Worm (Caenorhabditis elegans) whole organism, early embryonic: Measurements from ENCODE around the gene C08F11.13.

Experiments
- B0310.2 ChIP-seq: sonication (generic microtip); optimal IDR thresholded peaks from 2 replicates; lab custom pipeline; 2016; ENCODE audit warnings: mild to moderate bottlenecking, missing genetic modification characterization, missing compliant biosample characterization
- F13C5.2 ChIP-seq: sonication (generic microtip); optimal IDR thresholded peaks from 2 replicates; lab custom pipeline; 2017; ENCODE audit warnings: mild to moderate bottlenecking, missing genetic modification characterization, inconsistent platforms, missing compliant biosample characterization
- aly-1 ChIP-seq: sonication (generic microtip); optimal IDR thresholded peaks from 2 replicates; lab custom pipeline; 2016; ENCODE audit warnings: missing genetic modification characterization, missing compliant biosample characterization
- ama-1 ChIP-seq: fragments of 150-350 bp; optimal IDR thresholded peaks from 2 replicates; lab custom pipeline; 2014
- ceh-13 ChIP-seq: fragments of 200-800 bp; sonication (Bioruptor generic); optimal IDR thresholded peaks from 2 replicates; lab custom pipeline; 2018; ENCODE audit warnings: mild to moderate bottlenecking, missing genetic modification characterization, missing compliant biosample characterization
- ceh-36 ChIP-seq: sonication (generic microtip); optimal IDR thresholded peaks from 2 replicates; lab custom pipeline; 2016; ENCODE audit warnings: missing genetic modification characterization, inconsistent platforms, missing compliant biosample characterization
- ets-7 ChIP-seq: sonication (generic microtip); optimal IDR thresholded peaks from 2 replicates; lab custom pipeline; 2016; ENCODE audit warnings: missing genotype, missing genetic modification characterization, missing compliant biosample characterization
- flt-1 ChIP-seq: fragments of 200-800 bp; sonication (Bioruptor generic); IDR thresholded peaks from 2 replicates; pipeline ENCODE4 v1.3.6; 2022; ENCODE audit warnings: missing genetic modification characterization, missing compliant biosample characterization
- hmbx-1 ChIP-seq: sonication (generic microtip); optimal IDR thresholded peaks from 2 replicates; lab custom pipeline; 2016; ENCODE audit warnings: mild to moderate bottlenecking, missing genetic modification characterization, missing compliant biosample characterization
- hmg-4 ChIP-seq: fragments of 200-800 bp; sonication (Bioruptor generic); optimal IDR thresholded peaks from 2 replicates; lab custom pipeline; 2018; ENCODE audit warnings: mild to moderate bottlenecking, missing genetic modification characterization, missing compliant biosample characterization
- hnd-1 ChIP-seq: sonication (generic microtip); optimal IDR thresholded peaks from 2 replicates; lab custom pipeline; 2016; ENCODE audit warnings: missing genetic modification characterization, missing compliant biosample characterization
- pes-1 ChIP-seq: fragments of 200-800 bp; sonication (Bioruptor generic); IDR thresholded peaks from 2 replicates; pipeline ENCODE4 v1.3.6; 2022; ENCODE audit warnings: missing genetic modification reagents, missing genetic modification characterization, missing compliant biosample characterization
- scrt-1 ChIP-seq: fragments of 200-800 bp; sonication (Bioruptor generic); IDR thresholded peaks from 2 replicates; pipeline ENCODE4 v1.3.6; 2022; ENCODE audit warnings: missing genetic modification characterization, missing compliant biosample characterization
- sea-1 ChIP-seq: fragments of 200-800 bp; sonication (Bioruptor generic); conservative IDR thresholded peaks from 2 replicates; pipeline ENCODE4 v1.3.6; 2022; ENCODE audit warnings: missing genetic modification characterization, missing compliant biosample characterization
- tbx-11 ChIP-seq: fragments of 200-800 bp; sonication (Bioruptor generic); IDR thresholded peaks from 2 replicates; pipeline ENCODE4 v1.3.6; 2022; ENCODE audit warnings: missing genetic modification characterization, missing compliant biosample characterization
- tbx-37 ChIP-seq: fragments of 200-800 bp; sonication (Bioruptor generic); conservative IDR thresholded peaks from 2 replicates; pipeline ENCODE4 v1.3.6; 2022; ENCODE audit warnings: missing genetic modification reagents, missing genetic modification characterization, missing compliant biosample characterization
- tra-4 ChIP-seq: sonication (generic microtip); optimal IDR thresholded peaks from 2 replicates; lab custom pipeline; 2017; ENCODE audit warnings: missing genetic modification characterization, missing compliant biosample characterization

Gene C08F11.13

DNA sequence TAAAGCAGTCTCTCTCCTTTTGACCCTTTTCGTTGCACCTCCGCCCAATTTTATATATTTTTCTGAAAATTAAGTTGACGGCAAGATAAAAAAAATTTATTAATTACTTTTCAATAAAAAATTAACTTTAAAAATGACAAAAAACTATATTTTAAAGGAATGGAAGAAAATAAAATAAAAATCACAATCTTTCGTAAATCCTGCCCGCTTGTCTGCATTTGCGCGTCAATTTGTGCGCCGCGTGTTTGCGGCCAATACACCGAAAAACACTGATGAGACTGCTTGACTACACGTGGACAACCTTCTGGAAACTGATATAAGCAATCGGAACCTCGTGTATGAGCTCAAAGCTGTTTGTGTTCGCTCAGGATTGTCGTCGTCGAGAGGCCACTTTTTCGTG, 27.3 kb upstream of the C08F11.13 start, which contains the start of gene C08F11.7:
Gene C08F11.7, plus strand, starts transcription at position 301 of the 400 bp plus-strand sequence.
- TF ChIP-seq pes-1 (GFP tag; lab: Robert Waterston, UW), result no peak
- no peak for TF ChIP-seq sea-1 (GFP tag; lab: Robert Waterston, UW)
- no peak for TF ChIP-seq flt-1
- no peak for TF ChIP-seq tbx-11 (GFP tag; lab: Robert Waterston, UW)
- TF ChIP-seq ceh-13 (GFP tag; lab: Kevin White, UChicago), result no peak
- TF ChIP-seq ama-1 (lab: Kevin White, UChicago), result no peak

DNA sequence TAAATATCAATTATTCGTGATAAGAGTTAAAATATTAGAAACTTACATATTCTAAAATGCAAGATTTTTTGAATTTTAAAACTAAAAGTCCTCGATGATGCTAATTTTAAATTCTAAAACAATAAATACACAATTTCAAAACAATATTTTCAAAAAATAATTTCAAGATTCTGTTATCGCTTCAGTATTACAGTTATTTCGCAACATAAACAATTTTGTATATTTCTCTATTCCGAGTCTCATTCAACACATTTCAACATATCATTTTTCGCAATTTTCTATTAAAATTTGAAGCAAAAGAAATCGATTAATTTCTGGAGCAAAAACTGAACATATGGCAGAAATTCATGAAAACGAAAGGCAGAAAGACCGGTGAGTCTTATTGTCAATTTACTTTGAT, 23.5 kb upstream of the C08F11.13 start, which contains the start of gene fbxa-98:
Gene fbxa-98, plus strand, starts transcription at position 243 of the 400 bp plus-strand sequence.
- TF ChIP-seq scrt-1 (GFP tag; lab: Robert Waterston, UW) (no peak), aly-1 (no peak), ama-1 (lab: Kevin White, UChicago) (no peak), ceh-13 (GFP tag; lab: Kevin White, UChicago) (no peak), ets-7 (tag; lab: Kevin White, UChicago) (no peak), F13C5.2 (no peak), hnd-1 (no peak), hmbx-1 (tag; lab: Kevin White, UChicago) (no peak), tra-4 (tag; lab: Kevin White, UChicago) (no peak), flt-1 (no peak), sea-1 (GFP tag; lab: Robert Waterston, UW) (no peak), ceh-36 (tag; lab: Kevin White, UChicago) (no peak)

ce11 chrIV:13632613-13633012, 22.9 kb upstream of the C08F11.13 start:
- no peak for TF ChIP-seq B0310.2 (tag; lab: Kevin White, UChicago)
- no peak for TF ChIP-seq tbx-11 (GFP tag; lab: Robert Waterston, UW)
- no peak for TF ChIP-seq ceh-36 (tag; lab: Kevin White, UChicago)
- no peak for TF ChIP-seq hmbx-1 (tag; lab: Kevin White, UChicago)
- TF ChIP-seq sea-1 (GFP tag; lab: Robert Waterston, UW), result no peak
- TF ChIP-seq flt-1, result no peak
- TF ChIP-seq tra-4 (tag; lab: Kevin White, UChicago), result no peak

DNA sequence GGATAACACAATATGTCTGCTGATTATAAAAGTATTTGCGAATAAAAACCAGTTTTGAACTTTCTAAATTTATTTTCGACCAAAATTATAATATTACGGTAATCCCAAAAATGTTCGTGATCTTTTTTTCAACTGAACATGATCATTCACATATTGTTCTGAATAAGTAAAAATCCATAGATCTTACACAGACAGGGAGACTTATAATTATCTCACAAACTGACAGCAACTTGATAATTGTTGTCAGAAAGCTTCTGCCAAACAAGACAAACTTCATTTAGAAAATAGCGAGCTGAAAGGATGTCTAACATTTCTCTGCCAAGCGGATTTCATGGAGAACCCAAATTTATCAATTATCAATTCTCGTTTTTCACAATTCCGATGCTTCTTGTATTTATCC, 16.8 kb upstream of the C08F11.13 start, which contains the start of gene sru-21:
Gene sru-21, plus strand, starts transcription at position 301 of the 400 bp plus-strand sequence.
- TF ChIP-seq ceh-36 (tag; lab: Kevin White, UChicago) (no peak), hmg-4 (GFP tag; lab: Kevin White, UChicago) (no peak), tbx-11 (GFP tag; lab: Robert Waterston, UW) (no peak), hnd-1 (no peak), tbx-37 (GFP tag; lab: Robert Waterston, UW) (no peak), tra-4 (tag; lab: Kevin White, UChicago) (no peak)

ce11 chrIV:13623533-13623932, 13.8 kb upstream of the C08F11.13 start, which contains the start of gene C08F11.1:
C08F11.1 (plus strand) TSS chrIV:13623833.
- TF ChIP-seq F13C5.2, result no peak
- no peak for TF ChIP-seq B0310.2 (tag; lab: Kevin White, UChicago)
- no peak for TF ChIP-seq tbx-11 (GFP tag; lab: Robert Waterston, UW)
- no peak for TF ChIP-seq hmbx-1 (tag; lab: Kevin White, UChicago)
- TF ChIP-seq scrt-1 (GFP tag; lab: Robert Waterston, UW), result no peak
- TF ChIP-seq ets-7 (tag; lab: Kevin White, UChicago), result no peak
- TF ChIP-seq ceh-13 (GFP tag; lab: Kevin White, UChicago), result no peak

- no peak for TF ChIP-seq aly-1
- TF ChIP-seq hnd-1, result no peak
- TF ChIP-seq pes-1 (GFP tag; lab: Robert Waterston, UW), result no peak
- no peak for TF ChIP-seq tbx-11 (GFP tag; lab: Robert Waterston, UW)
- no peak for TF ChIP-seq ama-1 (lab: Kevin White, UChicago)
- no peak for TF ChIP-seq B0310.2 (tag; lab: Kevin White, UChicago)
- TF ChIP-seq sea-1 (GFP tag; lab: Robert Waterston, UW), result no peak
- TF ChIP-seq ets-7 (tag; lab: Kevin White, UChicago), result no peak
- TF ChIP-seq hmbx-1 (tag; lab: Kevin White, UChicago), result no peak
- no peak for TF ChIP-seq ceh-36 (tag; lab: Kevin White, UChicago)
- no peak for TF ChIP-seq ceh-13 (GFP tag; lab: Kevin White, UChicago)
- TF ChIP-seq scrt-1 (GFP tag; lab: Robert Waterston, UW), result no peak
- no peak for TF ChIP-seq F13C5.2
- no peak for TF ChIP-seq tbx-37 (GFP tag; lab: Robert Waterston, UW)
- TF ChIP-seq flt-1, result no peak
- no peak for TF ChIP-seq tra-4 (tag; lab: Kevin White, UChicago)
- TF ChIP-seq hmg-4 (GFP tag; lab: Kevin White, UChicago), result no peak
These were observed 9.5 kb upstream of the C08F11.13 start, which contains the start of gene C08F11.3 for ce11 chrIV:13619203-13619602. C08F11.3 (plus strand) TSS chrIV:13619503.

ce11 chrIV:13601973-13602669, 7.6 kb downstream of the C08F11.13 start, which contains the start of gene Y45F10B.59:
Y45F10B.59 (plus strand) TSS chrIV:13602619.
- TF ChIP-seq ets-7 (tag; lab: Kevin White, UChicago) (no peak), tbx-11 (GFP tag; lab: Robert Waterston, UW) (no peak), ceh-13 (GFP tag; lab: Kevin White, UChicago) (no peak), F13C5.2 (no peak), pes-1 (GFP tag; lab: Robert Waterston, UW) (no peak), ceh-36 (tag; lab: Kevin White, UChicago) (no peak), B0310.2 (tag; lab: Kevin White, UChicago) (no peak), scrt-1 (GFP tag; lab: Robert Waterston, UW) (no peak), sea-1 (GFP tag; lab: Robert Waterston, UW) (no peak), ama-1 (lab: Kevin White, UChicago) (no peak), hmbx-1 (tag; lab: Kevin White, UChicago) (no peak), aly-1 (no peak), hmg-4 (GFP tag; lab: Kevin White, UChicago) (no peak), flt-1 (no peak), hnd-1 (no peak)
